1 worm cellular context compared by ENCODE assay signal in the genomic region with DNA sequence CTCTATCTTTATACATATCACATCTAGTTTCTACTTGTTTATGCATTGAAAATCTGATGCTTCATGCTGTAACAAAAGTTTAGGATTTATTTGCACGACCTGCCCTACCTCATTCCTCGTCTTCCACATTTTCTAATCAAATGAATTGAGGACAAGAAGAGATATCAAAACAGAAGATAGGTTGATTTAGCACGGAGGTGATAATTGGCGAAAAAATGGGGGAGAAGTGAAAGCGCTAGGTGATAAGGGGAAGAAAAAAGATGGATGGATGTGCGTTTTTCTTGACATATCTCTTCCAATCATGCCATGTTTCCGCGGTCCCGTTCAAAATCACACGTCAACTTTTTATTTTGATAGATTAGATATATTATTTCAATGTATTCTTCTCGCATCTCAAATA.
TF ChIP-seq lines count a peak whose summit lies in the region.

No protein-coding gene starts in this region.

TF ChIP-seq in whole organism, L3 larva, 47 proteins besides CTCF, POLR2A, EP300 and RAD21 (continued from another document):
- TF ChIP-seq ZK546.5 (tag; optimal IDR thresholded peaks at IDR 0.05; lab: Kevin White, UChicago) (no peak), fkh-2 (tag; optimal IDR thresholded peaks at IDR 0.05; lab: Kevin White, UChicago) (no peak), zag-1 (tag; optimal IDR thresholded peaks at IDR 0.05; lab: Kevin White, UChicago) (no peak), eor-1 (tag; optimal IDR thresholded peaks at IDR 0.05; lab: Kevin White, UChicago) (no peak), skn-1 (tag; optimal IDR thresholded peaks at IDR 0.05; lab: Kevin White, UChicago) (no peak), R02D3.7 (tag; optimal IDR thresholded peaks at IDR 0.05; lab: Kevin White, UChicago) (no peak)
